Worm (Caenorhabditis elegans): ENCODE results near the gene ttbk-3.
"Not testable (repeated sequence)": the region's sequence is repeated elsewhere in the genome, so short reads cannot be mapped to it uniquely, and the experiment has no call there.

The ttbk-3 gene

ce11 chrIV:9837349-9837748, 52.4 kb downstream of the ttbk-3 start, which contains the start of gene msp-10:
Gene msp-10, plus strand, starts transcription at chrIV:9837649.
- not testable (repeated sequence) for TF ChIP-seq tbp1 (GFP tag; optimal IDR thresholded peaks at IDR 0.05); lir-1 (GFP tag; conservative IDR thresholded peaks at IDR 0.05); fkh-3 (tag; optimal IDR thresholded peaks at IDR 0.05)
